Worm (Caenorhabditis elegans): ENCODE results near the gene mks-2.

Gene mks-2

ce11 chrII:6248503-6248902 lies 29.3 kb upstream of the mks-2 start (continued):
- TF ChIP-seq nhr-77 (tag; optimal IDR thresholded peaks at IDR 0.05) (no peak), ceh-16 (tag; optimal IDR thresholded peaks at IDR 0.05) (no peak), lin-11 (tag; optimal IDR thresholded peaks at IDR 0.05) (peak; percentile 54), mbf-1 (tag; optimal IDR thresholded peaks at IDR 0.05) (no peak), nhr-25 (tag; optimal IDR thresholded peaks at IDR 0.05) (no peak), elt-1 (tag; optimal IDR thresholded peaks at IDR 0.05) (no peak)

ce11 chrII:6248029-6248428 lies 28.8 kb upstream of the mks-2 start:
- no peak for TF ChIP-seq fos-1 (tag; optimal IDR thresholded peaks at IDR 0.05)
- no peak for TF ChIP-seq peb-1 (tag; optimal IDR thresholded peaks at IDR 0.05)
- TF ChIP-seq skn-1 (tag; optimal IDR thresholded peaks at IDR 0.05) = no peak
- TF ChIP-seq ZK546.5 (tag; optimal IDR thresholded peaks at IDR 0.05) = no peak
- no peak for TF ChIP-seq R02D3.7 (tag; optimal IDR thresholded peaks at IDR 0.05)
- TF ChIP-seq gmeb-1 (tag; optimal IDR thresholded peaks at IDR 0.05) = no peak
- no peak for TF ChIP-seq C34F6.9 (tag; optimal IDR thresholded peaks at IDR 0.05)
- TF ChIP-seq elt-3 (tag; optimal IDR thresholded peaks at IDR 0.05) = no peak
- no peak for TF ChIP-seq lin-11 (tag; optimal IDR thresholded peaks at IDR 0.05)

ce11 chrII:6247011-6247410 lies 27.8 kb upstream of the mks-2 start, which contains the start of gene T24H7.2:
TSS of gene T24H7.2 (plus strand) at chrII:6247311.
- TF ChIP-seq gmeb-1 (tag; optimal IDR thresholded peaks at IDR 0.05) (no peak), nhr-25 (tag; optimal IDR thresholded peaks at IDR 0.05) (no peak), ztf-1 (GFP tag; conservative IDR thresholded peaks at IDR 0.05) (no peak), peb-1 (tag; optimal IDR thresholded peaks at IDR 0.05) (no peak), mdl-1 (tag; optimal IDR thresholded peaks at IDR 0.05) (no peak), ztf-4 (tag; optimal IDR thresholded peaks at IDR 0.05) (no peak), ceh-82 (tag; optimal IDR thresholded peaks at IDR 0.05) (no peak), lsy-2 (tag; optimal IDR thresholded peaks at IDR 0.05) (no peak), zag-1 (tag; optimal IDR thresholded peaks at IDR 0.05) (no peak), unc-39 (tag; optimal IDR thresholded peaks at IDR 0.05) (no peak), aly-2 (tag; optimal IDR thresholded peaks at IDR 0.05) (no peak), mab-5 (tag; optimal IDR thresholded peaks at IDR 0.05) (no peak), fos-1 (tag; optimal IDR thresholded peaks at IDR 0.05) (no peak), ZK546.5 (tag; optimal IDR thresholded peaks at IDR 0.05) (no peak), nhr-12 (tag; optimal IDR thresholded peaks at IDR 0.05) (no peak)

ce11 chrII:6246054-6246453 lies 26.8 kb upstream of the mks-2 start, which contains the start of gene lelo-1:
TSS of gene lelo-1 (plus strand) at chrII:6246354.
- TF ChIP-seq ztf-11 (tag; optimal IDR thresholded peaks at IDR 0.05) (no peak), fos-1 (tag; optimal IDR thresholded peaks at IDR 0.05) (no peak), nhr-11 (tag; optimal IDR thresholded peaks at IDR 0.05) (no peak), ZK546.5 (tag; optimal IDR thresholded peaks at IDR 0.05) (no peak), Y55F3AM.14 (GFP tag; optimal IDR thresholded peaks at IDR 0.05) (no peak), sma-3 (GFP tag; optimal IDR thresholded peaks at IDR 0.05) (no peak), aly-2 (tag; optimal IDR thresholded peaks at IDR 0.05) (no peak), lsy-2 (tag; optimal IDR thresholded peaks at IDR 0.05) (no peak), ztf-4 (tag; optimal IDR thresholded peaks at IDR 0.05) (no peak), zag-1 (tag; optimal IDR thresholded peaks at IDR 0.05) (no peak), alr-1 (tag; optimal IDR thresholded peaks at IDR 0.05) (no peak), nhr-12 (tag; optimal IDR thresholded peaks at IDR 0.05) (no peak)

ce11 chrII:6245199-6245702 lies 26.0 kb upstream of the mks-2 start, which contains the start of gene blos-4:
TSS of gene blos-4 (plus strand) at chrII:6245249.
- TF ChIP-seq ceh-82 (tag; optimal IDR thresholded peaks at IDR 0.05) (no peak), gmeb-1 (tag; optimal IDR thresholded peaks at IDR 0.05) (peak; percentile 50)

ce11 chrII:6244171-6244570 lies 24.9 kb upstream of the mks-2 start, which contains the start of gene tat-4:
TSS of gene tat-4 (minus strand) at chrII:6244287.
- TF ChIP-seq Y55F3AM.14 (GFP tag; optimal IDR thresholded peaks at IDR 0.05) = no peak
- TF ChIP-seq egl-27 (tag; optimal IDR thresholded peaks at IDR 0.05) = no peak
- no peak for TF ChIP-seq sem-4 (tag; optimal IDR thresholded peaks at IDR 0.05)
- TF ChIP-seq R02D3.7 (tag; optimal IDR thresholded peaks at IDR 0.05) = no peak
- TF ChIP-seq mbf-1 (tag; optimal IDR thresholded peaks at IDR 0.05) = no peak
- TF ChIP-seq fos-1 (tag; optimal IDR thresholded peaks at IDR 0.05) = peak; percentile 89
